Worm (Caenorhabditis elegans) whole organism, L1 larva: ENCODE measurements around the gene W09D10.5.

Source experiments
- jun-1 ChIP-seq: fragments of 150-350 bp; optimal IDR thresholded peaks from 2 replicates; lab custom pipeline; 2014; ENCODE audit warnings: missing biosample characterization, missing genetic modification reagents, missing genetic modification characterization
- lir-3 ChIP-seq: sonication (generic microtip); optimal IDR thresholded peaks from 2 replicates; lab custom pipeline; 2016; ENCODE audit warnings: mild to moderate bottlenecking, missing genetic modification characterization, moderate library complexity, missing compliant biosample characterization; ENCODE audit not compliant: poor library complexity
- skn-1 ChIP-seq: fragments of 150-350 bp; optimal IDR thresholded peaks from 2 replicates; lab custom pipeline; 2014; ENCODE audit warnings: missing biosample characterization, missing genetic modification characterization
- xbp-1 ChIP-seq: sonication (generic microtip); optimal IDR thresholded peaks from 2 replicates; lab custom pipeline; 2016; ENCODE audit warnings: missing genetic modification characterization, missing compliant biosample characterization

ce11 chrIII:10711192-10711673, at the start of gene W09D10.5:
- TF ChIP-seq skn-1 (tag; lab: Kevin White, UChicago) (no peak), lir-3 (tag; lab: Kevin White, UChicago) (no peak), jun-1 (tag; lab: Kevin White, UChicago) (no peak), xbp-1 (tag; lab: Kevin White, UChicago) (no peak)
